Worm (Caenorhabditis elegans) whole organism, L2 larva: ENCODE data around the gene ZK354.7.
"Not testable (repeated sequence)": the region's sequence is repeated elsewhere in the genome, so short reads cannot be mapped to it uniquely, and the experiment has no call there.

Experiments used
- R02D3.7 ChIP-seq: fragments of 150-350 bp; optimal IDR thresholded peaks from 2 replicates; lab custom pipeline; 2014; ENCODE audit warnings: missing biosample characterization, missing genetic modification characterization
- alr-1 ChIP-seq: fragments of 150-350 bp; optimal IDR thresholded peaks from 2 replicates; lab custom pipeline; 2014; ENCODE audit warnings: missing biosample characterization, missing genetic modification characterization
- ama-1 ChIP-seq: fragments of 150-350 bp; optimal IDR thresholded peaks from 2 replicates; lab custom pipeline; 2018; ENCODE audit warnings: inconsistent platforms
- blmp-1 ChIP-seq: sonication (generic microtip); optimal IDR thresholded peaks from 2 replicates; lab custom pipeline; 2017; ENCODE audit warnings: missing genetic modification characterization, mild to moderate bottlenecking, missing compliant biosample characterization, antibody characterized with exemption, moderate library complexity; ENCODE audit not compliant: insufficient read depth
- ceh-16 ChIP-seq: fragments of 150-350 bp; optimal IDR thresholded peaks from 2 replicates; lab custom pipeline; 2014; ENCODE audit warnings: missing biosample characterization, missing genetic modification characterization
- ceh-82 ChIP-seq: fragments of 150-350 bp; optimal IDR thresholded peaks from 2 replicates; lab custom pipeline; 2014; ENCODE audit warnings: missing biosample characterization, missing genetic modification characterization
- crh-2 ChIP-seq: sonication (generic microtip); optimal IDR thresholded peaks from 2 replicates; lab custom pipeline; 2017; ENCODE audit warnings: missing biosample characterization, missing genetic modification characterization
- dmd-4 ChIP-seq: sonication (generic microtip); optimal IDR thresholded peaks from 2 replicates; lab custom pipeline; 2017; ENCODE audit warnings: missing biosample characterization, missing genetic modification characterization
- elt-3 ChIP-seq: sonication (generic microtip); optimal IDR thresholded peaks from 2 replicates; lab custom pipeline; 2017; ENCODE audit warnings: missing biosample characterization, missing genetic modification characterization
- fos-1 ChIP-seq: fragments of 150-350 bp; optimal IDR thresholded peaks from 2 replicates; lab custom pipeline; 2014; ENCODE audit warnings: missing biosample characterization, missing genetic modification characterization
- gmeb-1 ChIP-seq: fragments of 150-350 bp; optimal IDR thresholded peaks from 2 replicates; lab custom pipeline; 2014; ENCODE audit warnings: missing biosample characterization, missing genetic modification characterization
- lin-11 ChIP-seq: fragments of 150-350 bp; sonication (generic microtip); optimal IDR thresholded peaks from 2 replicates; lab custom pipeline; 2014; ENCODE audit warnings: missing biosample characterization, missing genetic modification characterization, inconsistent platforms, mixed read lengths
- lsy-2 ChIP-seq, 2 experiments: fragments of 150-350 bp in 1 of 2; sonication (generic microtip) in 1 of 2; optimal IDR thresholded peaks; 2 replicates each; lab custom pipeline; 2014 to 2017; ENCODE audit warnings: missing biosample characterization in 2 of 2, missing genetic modification characterization in 2 of 2
- mdl-1 ChIP-seq, 2 experiments: fragments of 150-350 bp in 1 of 2; sonication (generic microtip) in 1 of 2; optimal IDR thresholded peaks; 2 replicates each; lab custom pipeline; 2017; ENCODE audit warnings: missing biosample characterization in 2 of 2, missing genetic modification characterization in 2 of 2
- nhr-12 ChIP-seq: fragments of 150-350 bp; optimal IDR thresholded peaks from 2 replicates; lab custom pipeline; 2014; ENCODE audit warnings: missing biosample characterization, missing genetic modification characterization
- nhr-129 ChIP-seq: fragments of 150-350 bp; optimal IDR thresholded peaks from 2 replicates; lab custom pipeline; 2014; ENCODE audit warnings: missing biosample characterization, missing genetic modification characterization
- nhr-21 ChIP-seq: fragments of 150-350 bp; optimal IDR thresholded peaks from 2 replicates; lab custom pipeline; 2014; ENCODE audit warnings: missing biosample characterization, missing genetic modification characterization
- nhr-23 ChIP-seq: fragments of 150-350 bp; optimal IDR thresholded peaks from 2 replicates; lab custom pipeline; 2014; ENCODE audit warnings: missing biosample characterization, missing genetic modification reagents, missing genetic modification characterization
- nhr-25 ChIP-seq: fragments of 150-350 bp; sonication (generic microtip); optimal IDR thresholded peaks from 3 replicates; lab custom pipeline; 2014; ENCODE audit warnings: missing biosample characterization, missing genetic modification characterization
- peb-1 ChIP-seq: fragments of 150-350 bp; optimal IDR thresholded peaks from 2 replicates; lab custom pipeline; 2014; ENCODE audit warnings: missing biosample characterization, missing genetic modification characterization
- sem-4 ChIP-seq: fragments of 150-350 bp; optimal IDR thresholded peaks from 2 replicates; lab custom pipeline; 2014; ENCODE audit warnings: missing biosample characterization, missing genetic modification reagents, missing genetic modification characterization
- skn-1 ChIP-seq: sonication (generic microtip); optimal IDR thresholded peaks from 2 replicates; lab custom pipeline; 2017; ENCODE audit warnings: missing biosample characterization, missing genetic modification characterization
- unc-39 ChIP-seq: fragments of 150-350 bp; optimal IDR thresholded peaks from 2 replicates; lab custom pipeline; 2014; ENCODE audit warnings: missing biosample characterization, missing genetic modification characterization
- unc-55 ChIP-seq: fragments of 150-350 bp; sonication (generic microtip); optimal IDR thresholded peaks from 3 replicates; lab custom pipeline; 2014; ENCODE audit warnings: missing biosample characterization, missing genetic modification reagents, missing genetic modification characterization
- unc-62 ChIP-seq: fragments of 150-350 bp; optimal IDR thresholded peaks from 2 replicates; lab custom pipeline; 2014; ENCODE audit warnings: missing biosample characterization, missing genetic modification reagents, missing genetic modification characterization
- ztf-1 ChIP-seq: fragments of 200-800 bp; sonication (Bioruptor generic); conservative IDR thresholded peaks from 2 replicates; pipeline ENCODE4 v1.3.6; 2022; ENCODE audit warnings: missing genetic modification characterization, missing compliant biosample characterization
- ztf-11 ChIP-seq: sonication (generic microtip); optimal IDR thresholded peaks from 2 replicates; lab custom pipeline; 2017; ENCODE audit warnings: missing biosample characterization, missing genetic modification characterization
- ztf-4 ChIP-seq: fragments of 150-350 bp; optimal IDR thresholded peaks from 2 replicates; lab custom pipeline; 2014; ENCODE audit warnings: missing biosample characterization, missing genetic modification characterization

ZK354.7 gene

DNA sequence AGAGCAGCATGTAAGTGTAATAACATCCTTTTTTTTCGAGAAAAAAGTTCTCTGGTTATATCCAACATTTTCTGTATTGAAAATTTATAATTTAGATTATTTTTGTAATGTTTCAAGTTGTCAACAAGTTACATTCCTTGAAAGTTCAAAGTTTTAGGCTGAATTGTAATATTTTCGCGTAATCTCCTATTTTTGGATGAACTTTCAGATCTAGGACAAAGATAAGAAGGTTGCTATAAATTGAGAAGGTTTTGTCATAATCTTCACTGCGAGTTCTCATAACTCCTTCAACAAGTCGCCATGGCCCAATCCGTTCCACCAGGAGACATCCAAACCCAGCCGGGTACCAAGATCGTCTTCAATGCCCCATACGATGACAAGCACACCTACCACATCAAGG is 13.3 kb upstream of the ZK354.7 start, which contains the start of gene msp-65:
Gene msp-65, plus strand, starts transcription at position 301 of the 400 bp plus-strand sequence.
- not testable (repeated sequence) for TF ChIP-seq ztf-11 (tag; lab: Kevin White, UChicago); dmd-4; unc-55

- TF ChIP-seq lin-11, ceh-82, alr-1 (tag; lab: Kevin White, UChicago): not testable (repeated sequence)
Observed at ce11 chrIV:5313011-5313410, 10.1 kb upstream of the ZK354.7 start, which contains the start of the genes msp-59 and ZK354.2. Gene msp-59, minus strand, starts transcription at chrIV:5313111. Gene ZK354.2, plus strand, starts transcription at chrIV:5313405.

DNA sequence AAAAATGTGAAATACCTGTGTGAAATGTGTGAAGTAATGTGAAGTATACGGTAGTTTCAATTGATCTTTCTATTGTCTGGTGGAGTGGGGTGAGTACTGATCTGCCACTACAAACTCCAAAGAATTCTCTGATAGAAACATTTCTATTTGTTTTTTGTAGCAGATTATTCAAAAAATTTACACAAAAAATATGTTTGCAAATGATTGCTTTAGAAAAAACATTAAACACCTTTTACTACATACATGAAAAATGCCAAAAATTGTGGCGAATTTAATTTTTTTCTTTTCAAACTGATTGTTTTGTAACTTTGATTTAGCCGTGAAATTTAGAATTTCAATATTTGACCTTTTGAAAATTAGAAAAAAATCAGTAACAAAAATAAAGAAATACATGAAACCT is 6.8 kb upstream of the ZK354.7 start, which contains the start of gene ZK354.3:
Gene ZK354.3, plus strand, starts transcription at position 301 of the 400 bp plus-strand sequence.
- TF ChIP-seq nhr-21 (tag; lab: Kevin White, UChicago) (no peak), nhr-12 (no peak), nhr-129 (tag; lab: Kevin White, UChicago) (no peak), R02D3.7 (tag; lab: Kevin White, UChicago) (no peak), dmd-4 (no peak)

- not testable (repeated sequence) for TF ChIP-seq ztf-4, skn-1, peb-1 (tag; lab: Kevin White, UChicago)
Observed at ce11 chrIV:5308046-5308643, 5.2 kb upstream of the ZK354.7 start, which contains the start of the genes ZK354.9 and msp-58. Gene ZK354.9, minus strand, starts transcription at chrIV:5308146. Gene msp-58, plus strand, starts transcription at chrIV:5308593.

- no peak for TF ChIP-seq nhr-21 (tag; lab: Kevin White, UChicago)
- TF ChIP-seq elt-3, result no peak
- no peak for TF ChIP-seq unc-62 (GFP tag; lab: Kevin White, UChicago)
- TF ChIP-seq nhr-23 (tag; lab: Kevin White, UChicago), result no peak
- no peak for TF ChIP-seq nhr-129 (tag; lab: Kevin White, UChicago)
- TF ChIP-seq skn-1 (tag; lab: Kevin White, UChicago), result no peak
- no peak for TF ChIP-seq lsy-2 (tag; optimal IDR thresholded peaks at IDR 0.05; lab: Kevin White, UChicago)
- TF ChIP-seq nhr-25 (tag; lab: Kevin White, UChicago), result no peak
- no peak for TF ChIP-seq crh-2
- no peak for TF ChIP-seq unc-39 (tag; lab: Kevin White, UChicago)
Observed at ce11 chrIV:5306040-5306439, 3.1 kb upstream of the ZK354.7 start, which contains the start of gene ZK354.8. Gene ZK354.8, minus strand, starts transcription at chrIV:5306140.

DNA sequence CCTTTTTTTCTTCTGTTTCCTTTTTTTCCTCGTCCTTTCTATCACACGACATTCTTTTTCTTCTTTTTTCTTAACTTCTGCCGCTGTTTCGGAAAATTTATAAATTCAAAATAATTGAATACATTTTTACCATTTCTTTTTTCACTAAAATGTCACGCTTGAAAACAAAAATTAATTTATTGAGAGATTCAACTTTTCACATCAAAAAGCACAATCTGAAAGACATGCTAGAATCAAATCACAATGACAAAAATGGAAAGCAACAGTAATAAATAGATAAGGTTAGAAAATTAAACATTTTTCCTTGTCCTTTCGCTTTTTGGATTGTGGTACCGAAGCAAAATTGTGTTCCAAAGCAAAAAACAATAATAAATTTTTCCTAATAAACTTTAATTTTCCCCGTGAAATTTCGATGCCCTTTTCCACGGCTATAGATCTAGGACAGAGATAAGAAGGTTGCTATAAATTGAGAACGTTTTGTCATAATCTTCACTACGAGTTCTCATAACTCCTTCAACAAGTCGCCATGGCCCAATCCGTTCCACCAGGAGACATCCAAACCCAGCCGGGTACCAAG is 5.4 kb downstream of the ZK354.7 start, which contains the start of the genes ZK354.6 and msp-113:
Gene ZK354.6, minus strand, starts transcription at position 101 of the 577 bp plus-strand sequence.
Gene msp-113, plus strand, starts transcription at position 527 of the 577 bp plus-strand sequence.
- TF ChIP-seq fos-1 (tag; lab: Kevin White, UChicago), result no peak

DNA sequence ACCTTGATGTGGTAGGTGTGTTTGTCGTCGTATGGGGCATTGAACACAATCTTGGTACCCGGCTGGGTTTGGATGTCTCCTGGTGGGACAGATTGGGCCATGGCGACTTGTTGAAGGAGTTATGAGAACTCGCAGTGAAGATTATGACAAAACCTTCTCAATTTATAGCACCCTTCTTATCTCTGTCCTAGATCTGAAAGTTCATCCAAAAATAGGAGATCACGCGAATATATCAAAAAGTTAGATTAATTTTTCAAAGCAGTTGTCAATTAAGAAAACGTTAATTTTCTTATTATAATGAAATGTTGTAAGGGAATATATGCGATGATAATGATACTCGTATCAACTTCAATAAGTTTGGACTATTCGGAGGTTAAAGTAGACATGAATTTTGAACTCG is 7.7 kb downstream of the ZK354.7 start, which contains the start of gene msp-51:
Gene msp-51, minus strand, starts transcription at position 101 of the 400 bp plus-strand sequence.
- TF ChIP-seq lsy-2 (tag; optimal IDR thresholded peaks at IDR 0.05; lab: Kevin White, UChicago); fos-1 (tag; lab: Kevin White, UChicago); unc-39 (tag; lab: Kevin White, UChicago): not testable (repeated sequence)

ce11 chrIV:5294467-5294866 is 8.5 kb downstream of the ZK354.7 start:
- no peak for TF ChIP-seq mdl-1 (tag; optimal IDR thresholded peaks at IDR 0.05; lab: Kevin White, UChicago)
- no peak for TF ChIP-seq ztf-11 (tag; lab: Kevin White, UChicago)
- no peak for TF ChIP-seq gmeb-1 (tag; lab: Kevin White, UChicago)
- no peak for TF ChIP-seq blmp-1 (tag; lab: Kevin White, UChicago)
- TF ChIP-seq skn-1 (tag; lab: Kevin White, UChicago), result no peak
- TF ChIP-seq dmd-4, result no peak
- no peak for TF ChIP-seq ama-1 (lab: Kevin White, UChicago)
- TF ChIP-seq alr-1 (tag; lab: Kevin White, UChicago), result no peak
- no peak for TF ChIP-seq unc-55
- no peak for TF ChIP-seq ztf-1 (GFP tag; lab: Robert Waterston, UW)
- TF ChIP-seq ceh-16 (tag; lab: Kevin White, UChicago), result no peak
- TF ChIP-seq sem-4 (tag; lab: Kevin White, UChicago), result no peak
